Worm (Caenorhabditis elegans): ENCODE data around the gene gmeb-1.

gmeb-1 gene

ce11 chrII:12685-13084 is 6.7 kb upstream of the gmeb-1 start, which contains the start of gene best-3:
TSS of gene best-3 (plus strand) at chrII:12985.
- no peak for TF ChIP-seq mel-28 (tag; optimal IDR thresholded peaks at IDR 0.05; ENCODE audit: borderline replicate concordance)
- no peak for TF ChIP-seq dpff-1 (tag; optimal IDR thresholded peaks at IDR 0.05)
- no peak for TF ChIP-seq hmg-1.2 (GFP tag; IDR thresholded peaks at IDR 0.05)
- no peak for TF ChIP-seq F49E8.2 (tag; optimal IDR thresholded peaks at IDR 0.05; ENCODE audit: insufficient read depth)
- TF ChIP-seq F55B11.4 (tag; optimal IDR thresholded peaks at IDR 0.05; ENCODE audit: borderline replicate concordance, insufficient read depth): no peak
- TF ChIP-seq xnd-1 (tag; optimal IDR thresholded peaks at IDR 0.05): no peak
- no peak for TF ChIP-seq hrde-1 (tag; optimal IDR thresholded peaks at IDR 0.05; ENCODE audit: borderline replicate concordance)
- no peak for TF ChIP-seq zim-3 (tag; optimal IDR thresholded peaks at IDR 0.05)
- no peak for TF ChIP-seq F10E7.11 (tag; optimal IDR thresholded peaks at IDR 0.05)
- TF ChIP-seq F57C9.4 (tag; optimal IDR thresholded peaks at IDR 0.05): no peak
- TF ChIP-seq him-1 (tag; optimal IDR thresholded peaks at IDR 0.05): no peak
- TF ChIP-seq atf-7 (tag; optimal IDR thresholded peaks at IDR 0.05): no peak
- no peak for TF ChIP-seq hlh-12 (tag; optimal IDR thresholded peaks at IDR 0.05)
- no peak for TF ChIP-seq aptf-3 (GFP tag; IDR thresholded peaks at IDR 0.05)
- TF ChIP-seq B0019.2 (GFP tag; conservative IDR thresholded peaks at IDR 0.05): no peak
- TF ChIP-seq nhr-27 (tag; optimal IDR thresholded peaks at IDR 0.05): no peak
- no peak for TF ChIP-seq ccch-3 (GFP tag; optimal IDR thresholded peaks at IDR 0.05)
- TF ChIP-seq lsy-27 (tag; optimal IDR thresholded peaks at IDR 0.05; ENCODE audit: borderline replicate concordance, insufficient read depth): no peak

ce11 chrII:18787-19186 is 551 bp upstream of the gmeb-1 start:
- TF ChIP-seq hmg-1.2 (GFP tag; IDR thresholded peaks at IDR 0.05): peak; percentile 96
- no peak for TF ChIP-seq hsf-1 (GFP tag; IDR thresholded peaks at IDR 0.05)
- no peak for TF ChIP-seq unc-62 (GFP tag; optimal IDR thresholded peaks at IDR 0.05)
- TF ChIP-seq lag-1 (GFP tag; IDR thresholded peaks at IDR 0.05): no peak
- TF ChIP-seq hlh-26 (GFP tag; conservative IDR thresholded peaks at IDR 0.05): no peak
- peak; percentile 81 for TF ChIP-seq lin-40 (tag; optimal IDR thresholded peaks at IDR 0.05)
- peak in 1 of 3 experiments; percentile 41 for TF ChIP-seq lin-35 (GFP tag; optimal IDR thresholded peaks at IDR 0.05)
- no peak for TF ChIP-seq hrde-1 (tag; optimal IDR thresholded peaks at IDR 0.05; ENCODE audit: borderline replicate concordance)
- TF ChIP-seq ceh-58 (GFP tag; IDR thresholded peaks at IDR 0.05): no peak
- no peak for TF ChIP-seq aptf-3 (GFP tag; IDR thresholded peaks at IDR 0.05)
- TF ChIP-seq snpc-3.4 (tag; optimal IDR thresholded peaks at IDR 0.05): no peak
- no peak for TF ChIP-seq nhr-27 (tag; optimal IDR thresholded peaks at IDR 0.05)
- no peak for TF ChIP-seq sdz-38 (tag; optimal IDR thresholded peaks at IDR 0.05)
- TF ChIP-seq snpc-4 (GFP tag; optimal IDR thresholded peaks at IDR 0.05): no peak
- TF ChIP-seq snpc-4 (tag; optimal IDR thresholded peaks at IDR 0.05): peak in 1 of 4 experiments; percentile 40
- TF ChIP-seq ztf-22 (GFP tag; optimal IDR thresholded peaks at IDR 0.05): no peak
- no peak for TF ChIP-seq ceh-100 (GFP tag; IDR thresholded peaks at IDR 0.05)
- TF ChIP-seq ztf-6 (GFP tag; IDR thresholded peaks at IDR 0.05): no peak
- TF ChIP-seq zim-3 (tag; optimal IDR thresholded peaks at IDR 0.05): no peak
- no peak for TF ChIP-seq mes-4 (tag; optimal IDR thresholded peaks at IDR 0.05)
- TF ChIP-seq ama-1 (optimal IDR thresholded peaks at IDR 0.05): no peak
- TF ChIP-seq ama-1 (GFP tag; optimal IDR thresholded peaks at IDR 0.05): no peak
- no peak for TF ChIP-seq dpff-1 (tag; optimal IDR thresholded peaks at IDR 0.05)
- no peak for TF ChIP-seq cebp-2 (GFP tag; IDR thresholded peaks at IDR 0.05)
- TF ChIP-seq K11D2.4 (GFP tag; IDR thresholded peaks at IDR 0.05): peak; percentile 68; the same call in 1 of the 2 replicates
- no peak; the same call in none of the 2 replicates for TF ChIP-seq zfh-2 (GFP tag; conservative IDR thresholded peaks at IDR 0.05)
- no peak for TF ChIP-seq egrh-3 (GFP tag; IDR thresholded peaks at IDR 0.05)
- no peak for TF ChIP-seq nhr-120 (GFP tag; IDR thresholded peaks at IDR 0.05)
- no peak for TF ChIP-seq him-1 (tag; optimal IDR thresholded peaks at IDR 0.05)
- TF ChIP-seq let-607 (tag; optimal IDR thresholded peaks at IDR 0.05): peak; percentile 89 to 93
- TF ChIP-seq lin-54 (GFP tag; optimal IDR thresholded peaks at IDR 0.05): no peak
- TF ChIP-seq ztf-25 (GFP tag; IDR thresholded peaks at IDR 0.05): no peak
- TF ChIP-seq rcor-1 (GFP tag; IDR thresholded peaks at IDR 0.05): 0 out of 2 replicates have a peak, but pooled peaks have one; percentile 20
- no peak for TF ChIP-seq tlf-1 (GFP tag; optimal IDR thresholded peaks at IDR 0.05)
- TF ChIP-seq nhr-80 (tag; optimal IDR thresholded peaks at IDR 0.05): peak; percentile 83
- TF ChIP-seq ets-4 (GFP tag; optimal IDR thresholded peaks at IDR 0.05): no peak

Measured in whole organism, young adult.